Worm (Caenorhabditis elegans) whole organism, young adult: Measurements from ENCODE around the gene aptf-4.

Source experiments
- B0261.1 ChIP-seq: sonication (generic microtip); optimal IDR thresholded peaks from 2 replicates; lab custom pipeline; 2016; ENCODE audit warnings: mild to moderate bottlenecking, missing genetic modification characterization, moderate library complexity, missing compliant biosample characterization
- hlh-12 ChIP-seq: sonication (generic microtip); optimal IDR thresholded peaks from 2 replicates; lab custom pipeline; 2016; ENCODE audit warnings: missing genetic modification characterization, missing compliant biosample characterization
- unc-130 ChIP-seq: sonication (generic microtip); optimal IDR thresholded peaks from 2 replicates; lab custom pipeline; 2016; ENCODE audit warnings: missing genetic modification reagents, missing genetic modification characterization, missing compliant biosample characterization

DNA sequence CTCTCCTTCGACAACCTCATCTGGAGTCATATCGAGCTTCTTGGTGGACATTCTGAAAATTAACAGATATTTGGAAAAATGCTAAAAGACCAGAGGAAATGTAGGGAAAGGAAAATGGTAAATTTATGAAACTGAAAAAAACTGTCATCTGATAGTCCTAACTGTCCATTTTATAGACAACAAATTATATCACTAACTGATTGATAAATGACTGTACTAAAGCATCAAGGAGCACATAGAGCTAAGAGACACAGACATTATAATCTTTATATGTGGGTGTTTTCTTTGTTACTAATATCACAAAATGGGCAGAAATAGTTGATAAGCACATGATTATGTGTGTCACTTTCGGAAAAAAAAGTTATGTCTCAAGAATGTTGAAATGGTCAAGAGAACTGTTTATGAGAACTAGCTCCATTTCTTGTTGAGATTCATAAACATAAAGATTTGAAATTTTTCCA lies 23.9 kb upstream of the aptf-4 start, which contains the start of gene F54C9.3:
- no peak for TF ChIP-seq unc-130 (GFP tag; lab: Kevin White, UChicago)
- no peak for TF ChIP-seq hlh-12
- no peak for TF ChIP-seq B0261.1 (tag; lab: Kevin White, UChicago)
